Fruit fly (Drosophila melanogaster): ENCODE data around the gene GstD2.
A peak's percentile ranks its signal among the peaks of the same experiment; 100 is the strongest.

DNA sequence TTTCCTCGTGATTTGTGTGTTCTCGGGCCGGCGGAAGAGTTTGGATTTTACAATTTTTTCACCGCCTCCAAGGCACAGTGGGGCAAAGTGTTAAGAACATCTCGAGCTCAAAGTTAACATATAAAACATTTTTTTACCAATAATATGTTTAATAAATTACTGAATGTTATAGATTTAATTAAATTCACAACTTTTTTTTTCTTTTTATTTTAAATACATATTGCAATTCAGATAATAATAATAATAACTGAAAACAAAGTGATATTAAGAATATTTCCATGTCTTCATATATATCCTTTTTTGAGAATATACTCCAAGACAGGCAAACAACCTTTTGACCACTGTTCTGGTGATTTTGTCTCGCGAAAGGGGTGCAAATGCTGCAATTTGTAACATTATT is 25.8 kb upstream of the GstD2 start:
- no peak for TF ChIP-seq CG10348 (GFP tag; IDR thresholded peaks at IDR 0.05)
- TF ChIP-seq Pif1B (GFP tag; optimal IDR thresholded peaks at IDR 0.05), result no peak
- no peak for TF ChIP-seq CG17806 (tag; optimal IDR thresholded peaks at IDR 0.05)
- no peak for TF ChIP-seq rn (GFP tag; IDR thresholded peaks at IDR 0.05)
- no peak for TF ChIP-seq CG32121 (GFP tag; IDR thresholded peaks at IDR 0.05)
- peak; percentile 15 for TF ChIP-seq CG8159 (tag; optimal IDR thresholded peaks at IDR 0.05)
- no peak for TF ChIP-seq CG15710 (tag; optimal IDR thresholded peaks at IDR 0.05)
- TF ChIP-seq Ets98B (GFP tag; IDR thresholded peaks at IDR 0.05), result no peak
- no peak for TF ChIP-seq gl (tag; optimal IDR thresholded peaks at IDR 0.05)
